Worm (Caenorhabditis elegans): ENCODE results near the gene K02E11.5.

The K02E11.5 gene

DNA sequence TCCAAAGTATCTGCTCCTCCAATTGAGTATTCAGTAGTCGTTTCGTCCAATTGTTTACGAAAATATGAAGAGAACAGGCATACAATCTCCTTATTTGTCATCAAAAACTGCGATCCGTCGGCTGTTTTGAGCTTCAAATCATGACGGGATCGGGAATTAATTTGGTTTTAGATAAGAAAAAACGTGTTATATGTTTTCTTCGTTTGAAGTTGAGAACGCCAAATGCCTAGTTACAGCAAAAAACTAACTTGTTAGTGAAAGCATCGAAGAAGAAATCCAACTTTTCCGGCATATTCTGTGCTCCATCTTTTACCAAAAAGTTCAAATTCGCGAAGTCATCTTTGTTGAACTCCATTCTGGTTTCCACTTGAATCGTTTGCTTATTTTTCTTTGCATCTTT is 37.2 kb downstream of the K02E11.5 start, which contains the start of gene F14D7.1:
Gene F14D7.1 (minus strand): TSS at position 101 of the 400 bp plus-strand sequence.
- TF ChIP-seq sma-9 (GFP tag; optimal IDR thresholded peaks at IDR 0.05): no peak
- TF ChIP-seq sma-9 (tag; optimal IDR thresholded peaks at IDR 0.05): no peak
- TF ChIP-seq ZK546.5 (tag; optimal IDR thresholded peaks at IDR 0.05): no peak
- no peak for TF ChIP-seq lsy-2 (tag; optimal IDR thresholded peaks at IDR 0.05)

DNA sequence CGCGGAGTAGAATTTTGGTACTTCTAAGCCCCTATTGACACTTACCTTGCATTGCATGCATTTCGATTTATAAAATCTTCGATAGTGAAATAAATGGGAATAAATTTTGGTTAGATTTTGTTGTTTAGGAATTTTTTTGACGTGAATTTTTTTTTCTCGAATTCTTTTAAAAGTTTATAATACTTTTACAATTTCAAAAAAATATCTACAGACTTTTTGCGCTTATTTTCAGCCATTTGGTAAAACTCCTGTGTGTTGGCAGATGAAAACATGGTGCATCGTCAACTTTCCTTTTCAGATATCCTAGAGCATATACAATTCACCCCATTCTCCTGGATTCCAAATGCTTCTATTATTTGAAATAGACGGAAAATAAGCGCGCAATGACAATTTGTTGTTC is 38.5 kb downstream of the K02E11.5 start, which contains the start of gene F14D7.18:
Gene F14D7.18 (minus strand): TSS at position 101 of the 400 bp plus-strand sequence.
- TF ChIP-seq ztf-11 (tag; optimal IDR thresholded peaks at IDR 0.05) (no peak), R02D3.7 (tag; optimal IDR thresholded peaks at IDR 0.05) (no peak)

DNA sequence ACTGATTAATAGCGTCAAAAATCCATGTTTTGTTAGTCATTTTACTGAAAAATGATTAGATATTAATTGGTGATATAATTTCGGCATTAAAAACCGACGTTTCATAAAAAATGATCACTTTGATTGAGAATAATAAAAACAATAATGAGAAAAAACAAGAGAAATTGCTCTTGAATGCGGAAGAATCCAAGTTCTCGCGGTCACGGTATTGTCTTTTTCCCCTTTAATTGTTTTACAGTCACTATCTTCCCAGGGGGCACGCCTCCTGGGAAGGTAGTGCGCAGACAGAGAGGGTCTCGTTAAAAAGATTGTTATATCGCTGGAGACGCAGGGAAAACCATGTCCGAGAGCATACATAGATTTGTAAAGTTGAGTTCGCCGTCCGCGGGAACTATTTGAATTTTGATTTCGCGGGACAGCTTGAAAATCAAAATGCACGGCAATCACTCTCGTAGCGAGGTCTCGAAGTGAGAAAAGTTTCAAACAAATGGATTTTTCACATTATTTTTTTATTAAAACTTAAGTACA is 41.6 kb downstream of the K02E11.5 start, which contains the start of gene F14D7.2:
Gene F14D7.2 (minus strand): TSS at position 51 of the 528 bp plus-strand sequence.
- no peak for TF ChIP-seq unc-39 (tag; optimal IDR thresholded peaks at IDR 0.05)
- no peak for TF ChIP-seq unc-62 (GFP tag; optimal IDR thresholded peaks at IDR 0.05)
- no peak for TF ChIP-seq nhr-11 (tag; optimal IDR thresholded peaks at IDR 0.05)
- no peak for TF ChIP-seq nhr-129 (tag; optimal IDR thresholded peaks at IDR 0.05)
- no peak for TF ChIP-seq lin-13 (GFP tag; optimal IDR thresholded peaks at IDR 0.05)
- no peak for TF ChIP-seq ztf-11 (tag; optimal IDR thresholded peaks at IDR 0.05)

DNA sequence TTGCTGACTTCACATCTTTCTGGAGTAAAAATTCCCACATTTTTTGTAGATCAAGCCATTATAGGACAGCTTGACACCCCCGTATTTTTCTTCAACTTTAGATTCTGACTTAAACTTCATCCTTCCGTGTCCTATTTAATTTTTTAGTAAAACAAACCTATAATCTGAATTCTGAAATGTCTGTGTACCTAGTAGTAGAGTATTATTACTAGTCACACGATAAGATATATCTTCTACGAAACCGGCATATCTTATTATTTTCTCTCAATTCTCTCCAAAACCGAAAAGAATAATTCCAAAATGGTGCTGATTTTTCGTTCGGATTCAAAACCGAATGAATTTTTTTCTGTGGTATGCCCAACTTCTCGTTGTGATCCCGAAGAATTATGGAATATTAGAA is 42.3 kb downstream of the K02E11.5 start, which contains the start of gene F14D7.9:
Gene F14D7.9 (plus strand): TSS at position 301 of the 400 bp plus-strand sequence.
- TF ChIP-seq unc-39 (tag; optimal IDR thresholded peaks at IDR 0.05) (no peak), ceh-16 (tag; optimal IDR thresholded peaks at IDR 0.05) (no peak), elt-3 (tag; optimal IDR thresholded peaks at IDR 0.05) (no peak), unc-55 (GFP tag; optimal IDR thresholded peaks at IDR 0.05) (no peak), lsy-2 (tag; optimal IDR thresholded peaks at IDR 0.05) (no peak), mdl-1 (tag; optimal IDR thresholded peaks at IDR 0.05) (no peak), ZK546.5 (tag; optimal IDR thresholded peaks at IDR 0.05) (no peak), lin-13 (GFP tag; optimal IDR thresholded peaks at IDR 0.05) (no peak), peb-1 (tag; optimal IDR thresholded peaks at IDR 0.05) (no peak), aly-2 (tag; optimal IDR thresholded peaks at IDR 0.05) (no peak), ama-1 (optimal IDR thresholded peaks at IDR 0.05) (no peak), fos-1 (tag; optimal IDR thresholded peaks at IDR 0.05) (no peak)

DNA sequence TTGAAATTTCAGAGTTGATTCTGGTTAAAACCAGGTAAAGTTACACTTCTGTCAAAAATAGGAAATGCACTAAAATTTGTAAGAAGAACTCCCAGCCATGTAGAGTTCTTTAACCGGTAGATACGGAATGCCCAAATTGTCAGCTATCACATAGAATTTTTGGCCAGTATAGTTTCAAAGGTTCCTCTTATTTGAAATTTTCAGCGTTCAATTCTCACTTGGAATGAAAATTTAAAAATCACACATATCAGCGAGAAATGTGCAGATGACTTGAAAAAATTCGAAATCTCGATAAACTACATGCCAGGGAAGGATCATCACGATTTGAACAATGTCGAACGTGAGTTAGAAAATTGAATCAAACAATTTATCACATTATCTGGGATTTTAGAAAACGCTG is 44.4 kb downstream of the K02E11.5 start, which contains the start of gene F14D7.3:
Gene F14D7.3 (plus strand): TSS at position 301 of the 400 bp plus-strand sequence.
- TF ChIP-seq unc-55 (GFP tag; optimal IDR thresholded peaks at IDR 0.05) (no peak), nhr-23 (tag; optimal IDR thresholded peaks at IDR 0.05) (no peak), R02D3.7 (tag; optimal IDR thresholded peaks at IDR 0.05) (no peak), skn-1 (tag; optimal IDR thresholded peaks at IDR 0.05) (no peak), nhr-237 (tag; optimal IDR thresholded peaks at IDR 0.05) (no peak), ztf-1 (GFP tag; conservative IDR thresholded peaks at IDR 0.05) (no peak), lin-11 (tag; optimal IDR thresholded peaks at IDR 0.05) (no peak), fos-1 (tag; optimal IDR thresholded peaks at IDR 0.05) (no peak), Y55F3AM.14 (GFP tag; optimal IDR thresholded peaks at IDR 0.05) (no peak), ztf-11 (tag; optimal IDR thresholded peaks at IDR 0.05) (no peak), snpc-4 (tag; optimal IDR thresholded peaks at IDR 0.05) (no peak), nhr-21 (tag; optimal IDR thresholded peaks at IDR 0.05) (no peak)

DNA sequence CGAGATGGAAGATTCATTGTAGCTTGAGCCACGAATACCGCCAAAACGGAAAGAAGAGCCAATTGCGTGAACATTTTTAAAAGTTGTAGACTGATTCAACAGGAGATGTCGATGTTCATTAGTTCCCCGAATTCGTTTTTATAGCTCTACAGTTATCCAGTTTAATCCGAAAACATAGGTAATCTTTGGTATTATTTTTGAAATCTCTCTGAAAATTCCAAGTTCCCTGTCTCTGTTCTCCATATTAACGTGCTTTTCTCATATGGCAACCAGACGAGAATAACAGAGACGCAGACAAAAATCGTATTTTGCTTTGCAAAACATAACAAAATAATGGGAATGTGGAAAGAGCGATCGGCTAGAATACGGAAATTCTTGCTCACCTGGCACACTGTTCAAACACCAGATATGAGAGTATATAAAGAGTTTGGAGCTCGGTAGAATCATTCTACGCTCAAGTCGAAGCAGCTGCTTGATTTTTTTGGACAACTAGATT is 47.5 kb downstream of the K02E11.5 start, which contains the start of the genes spig-3 and F14D7.12:
Gene spig-3 (minus strand): TSS at position 101 of the 496 bp plus-strand sequence.
Gene F14D7.12 (plus strand): TSS at position 446 of the 496 bp plus-strand sequence.
- TF ChIP-seq blmp-1 (tag; optimal IDR thresholded peaks at IDR 0.05; ENCODE audit: insufficient read depth) (no peak), aly-2 (tag; optimal IDR thresholded peaks at IDR 0.05) (no peak), fos-1 (tag; optimal IDR thresholded peaks at IDR 0.05) (no peak), snpc-4 (tag; optimal IDR thresholded peaks at IDR 0.05) (no peak), ztf-4 (tag; optimal IDR thresholded peaks at IDR 0.05) (no peak), ztf-11 (tag; optimal IDR thresholded peaks at IDR 0.05) (no peak), elt-3 (tag; optimal IDR thresholded peaks at IDR 0.05) (no peak), lin-13 (GFP tag; optimal IDR thresholded peaks at IDR 0.05) (no peak), zag-1 (tag; optimal IDR thresholded peaks at IDR 0.05) (no peak), alr-1 (tag; optimal IDR thresholded peaks at IDR 0.05) (no peak), unc-62 (GFP tag; optimal IDR thresholded peaks at IDR 0.05) (no peak), nhr-10 (tag; optimal IDR thresholded peaks at IDR 0.05) (no peak)

Data from whole organism, L2 larva.